Worm (Caenorhabditis elegans) whole organism, L1 larva: ENCODE data around the gene skr-13.

ENCODE experiments used
- alr-1 ChIP-seq: fragments of 200-800 bp; sonication (Bioruptor generic); optimal IDR thresholded peaks from 2 replicates; lab custom pipeline; 2018; ENCODE audit warnings: borderline replicate concordance, mild to moderate bottlenecking, missing genetic modification characterization, missing compliant biosample characterization
- dpl-1 ChIP-seq, 3 experiments: fragments of 150-350 bp in 2 of 3; sonication (generic microtip) in 1 of 3; optimal IDR thresholded peaks; 2 replicates each; lab custom pipeline; 2014 to 2017; ENCODE audit warnings: missing biosample characterization in 3 of 3, missing genetic modification characterization in 3 of 3, missing genetic modification reagents in 3 of 3
- elt-3 ChIP-seq, 6 experiments: fragments of 150-350 bp in 1 of 6; sonication (generic microtip); optimal IDR thresholded peaks; 2 replicates each; lab custom pipeline; 2017 to 2018; ENCODE audit warnings: missing biosample characterization in 6 of 6, missing genetic modification characterization in 6 of 6, inconsistent platforms in 1 of 6
- nhr-11 ChIP-seq: fragments of 150-350 bp; optimal IDR thresholded peaks from 2 replicates; lab custom pipeline; 2014; ENCODE audit warnings: missing biosample characterization, missing genetic modification characterization
- sptf-1 ChIP-seq: fragments of 150-350 bp; optimal IDR thresholded peaks from 2 replicates; lab custom pipeline; 2014; ENCODE audit warnings: missing biosample characterization, missing genetic modification characterization
- unc-62 ChIP-seq: fragments of 150-350 bp; optimal IDR thresholded peaks from 2 replicates; lab custom pipeline; 2014; ENCODE audit warnings: missing biosample characterization, missing genetic modification reagents, missing genetic modification characterization

DNA sequence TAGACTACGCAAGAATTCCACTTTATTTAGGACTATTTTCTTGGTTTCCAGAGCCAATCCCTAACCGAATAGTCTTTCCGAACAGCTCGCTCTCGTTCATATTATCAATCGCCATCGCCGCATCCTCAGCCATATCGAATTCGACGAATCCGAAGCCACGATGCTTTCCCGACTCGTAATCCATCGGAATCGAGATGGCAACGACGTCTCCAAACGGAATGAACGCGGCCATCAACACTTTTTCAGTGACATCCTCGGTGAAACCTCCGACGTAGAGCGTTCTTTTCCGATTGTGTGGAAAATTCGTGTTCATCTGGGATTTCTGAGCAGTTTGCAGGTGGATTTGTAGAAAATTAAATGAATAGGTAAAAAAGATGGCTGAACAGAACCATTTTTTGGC is 46.1 kb downstream of the skr-13 start, which contains the start of gene cyn-13:
- TF ChIP-seq elt-3 (tag; optimal IDR thresholded peaks at IDR 0.05; lab: Kevin White, UChicago) = no peak
- no peak for TF ChIP-seq sptf-1
- TF ChIP-seq dpl-1 (GFP tag; optimal IDR thresholded peaks at IDR 0.05; lab: Kevin White, UChicago) = no peak
- TF ChIP-seq nhr-11 (tag; lab: Kevin White, UChicago) = no peak
- no peak for TF ChIP-seq unc-62 (GFP tag; lab: Kevin White, UChicago)
- TF ChIP-seq alr-1 (tag; lab: Kevin White, UChicago) = no peak
